Worm (Caenorhabditis elegans): ENCODE data around the gene msp-31.

msp-31 gene

ce11 chrII:4891012-4891775 is 25.2 kb downstream of the msp-31 start, which contains the start of gene gst-9 (continued):
- TF ChIP-seq T26A5.8 (tag; optimal IDR thresholded peaks at IDR 0.05), result no peak
- peak; percentile 0 for TF ChIP-seq ZK185.1 (tag; optimal IDR thresholded peaks at IDR 0.05; ENCODE audit: poor library complexity, severe bottlenecking)
- no peak for TF ChIP-seq mes-4 (tag; optimal IDR thresholded peaks at IDR 0.05)
- TF ChIP-seq ztf-25 (GFP tag; IDR thresholded peaks at IDR 0.05), result no peak
- no peak for TF ChIP-seq athp-1 (tag; optimal IDR thresholded peaks at IDR 0.05)
- no peak for TF ChIP-seq aptf-2 (GFP tag; conservative IDR thresholded peaks at IDR 0.05)
- no peak for TF ChIP-seq nhr-27 (tag; optimal IDR thresholded peaks at IDR 0.05)
- TF ChIP-seq efl-1 (GFP tag; optimal IDR thresholded peaks at IDR 0.05), result no peak
- TF ChIP-seq ets-4 (GFP tag; optimal IDR thresholded peaks at IDR 0.05), result no peak
- TF ChIP-seq T07F8.4 (tag; optimal IDR thresholded peaks at IDR 0.05), result no peak
- TF ChIP-seq pbrm-1 (GFP tag; IDR thresholded peaks at IDR 0.05), result 0 out of 2 replicates have a peak, but pooled peaks have one; percentile 53
- no peak for TF ChIP-seq B0261.1 (tag; optimal IDR thresholded peaks at IDR 0.05)
- TF ChIP-seq dpl-1 (GFP tag; optimal IDR thresholded peaks at IDR 0.05), result no peak

ce11 chrII:4888527-4889487 is 27.6 kb downstream of the msp-31 start, which contains the start of gene pgm-1:
pgm-1 (plus strand) TSS chrII:4889437.
- no peak for TF ChIP-seq gei-17 (GFP tag; optimal IDR thresholded peaks at IDR 0.05)
- peak; percentile 25; the same call in 1 of the 2 replicates for TF ChIP-seq dox-1 (GFP tag; IDR thresholded peaks at IDR 0.05)
- TF ChIP-seq madf-6 (GFP tag; IDR thresholded peaks at IDR 0.05), result peak; percentile 90
- TF ChIP-seq F33H1.4 (GFP tag; IDR thresholded peaks at IDR 0.05), result peak; percentile 52; the same call in 1 of the 2 replicates
- TF ChIP-seq attf-5 (GFP tag; optimal IDR thresholded peaks at IDR 0.05), result peak; percentile 31
- TF ChIP-seq ceh-91 (GFP tag; IDR thresholded peaks at IDR 0.05), result peak; percentile 77
- TF ChIP-seq F37B4.10 (GFP tag; IDR thresholded peaks at IDR 0.05), result no peak
- no peak for TF ChIP-seq aptf-3 (GFP tag; IDR thresholded peaks at IDR 0.05)
- peak; percentile 74 for TF ChIP-seq efl-1 (GFP tag; optimal IDR thresholded peaks at IDR 0.05)
- TF ChIP-seq repo-1 (tag; optimal IDR thresholded peaks at IDR 0.05), result no peak
- no peak for TF ChIP-seq dpff-1 (tag; optimal IDR thresholded peaks at IDR 0.05)
- no peak for TF ChIP-seq athp-1 (tag; optimal IDR thresholded peaks at IDR 0.05)
- TF ChIP-seq nfyb-1 (GFP tag; IDR thresholded peaks at IDR 0.05), result no peak
- peak; percentile 19 for TF ChIP-seq dpl-1 (GFP tag; optimal IDR thresholded peaks at IDR 0.05)
- 0 out of 2 replicates have a peak, but pooled peaks have one; percentile 24 for TF ChIP-seq lin-26 (GFP tag; IDR thresholded peaks at IDR 0.05)
- no peak for TF ChIP-seq F57A8.1 (GFP tag; optimal IDR thresholded peaks at IDR 0.05)
- TF ChIP-seq K12H6.12 (tag; optimal IDR thresholded peaks at IDR 0.05), result peak; percentile 14
- peak; percentile 73 for TF ChIP-seq xnd-1 (tag; optimal IDR thresholded peaks at IDR 0.05)
- 0 out of 2 replicates have a peak, but pooled peaks have one; percentile 12 for TF ChIP-seq D2030.7 (GFP tag; IDR thresholded peaks at IDR 0.05)
- peak; percentile 3 for TF ChIP-seq lin-40 (tag; optimal IDR thresholded peaks at IDR 0.05)
- peak; percentile 86 for TF ChIP-seq hsf-1 (GFP tag; IDR thresholded peaks at IDR 0.05)
- no peak for TF ChIP-seq sdz-38 (tag; optimal IDR thresholded peaks at IDR 0.05)
- no peak for TF ChIP-seq ztf-3 (GFP tag; optimal IDR thresholded peaks at IDR 0.05)
- 0 out of 2 replicates have a peak, but pooled peaks have one; percentile 13 for TF ChIP-seq mcd-1 (GFP tag; IDR thresholded peaks at IDR 0.05)
- TF ChIP-seq nhr-80 (tag; optimal IDR thresholded peaks at IDR 0.05), result peak; percentile 15
- TF ChIP-seq madf-8 (GFP tag; conservative IDR thresholded peaks at IDR 0.05), result peak; percentile 74
- no peak; the same call in 1 of the 2 replicates for TF ChIP-seq hmg-1.2 (GFP tag; IDR thresholded peaks at IDR 0.05)
- TF ChIP-seq unc-62 (GFP tag; optimal IDR thresholded peaks at IDR 0.05), result no peak
- TF ChIP-seq cebp-1 (GFP tag; IDR thresholded peaks at IDR 0.05), result no peak
- TF ChIP-seq cebp-1 (tag; optimal IDR thresholded peaks at IDR 0.05), result peak; percentile 24
- no peak for TF ChIP-seq Y53F4B.3 (GFP tag; IDR thresholded peaks at IDR 0.05)
- TF ChIP-seq nhr-27 (tag; optimal IDR thresholded peaks at IDR 0.05), result no peak
- TF ChIP-seq lsl-1 (GFP tag; optimal IDR thresholded peaks at IDR 0.05), result peak; percentile 94
- peak; percentile 8 for TF ChIP-seq snpc-1.3 (tag; optimal IDR thresholded peaks at IDR 0.05; ENCODE audit: insufficient read depth)
